Fruit fly (Drosophila melanogaster): ENCODE measurements around the gene CG13795.

The CG13795 gene

dm6 chr2L:7703534-7703933 lies 22.6 kb downstream of the CG13795 start:
- TF ChIP-seq brk (GFP tag; optimal IDR thresholded peaks at IDR 0.05) (no peak), N (GFP tag; optimal IDR thresholded peaks at IDR 0.05) (no peak), Mio (GFP tag; optimal IDR thresholded peaks at IDR 0.05) (no peak), HLH106 (tag; optimal IDR thresholded peaks at IDR 0.05) (peak; percentile 82), jim (GFP tag; optimal IDR thresholded peaks at IDR 0.05) (no peak), br (GFP tag; optimal IDR thresholded peaks at IDR 0.05) (peak; percentile 84), psq (GFP tag; optimal IDR thresholded peaks at IDR 0.05) (peak; percentile 67), woc (GFP tag; optimal IDR thresholded peaks at IDR 0.05) (peak; percentile 37), dmrt93B (GFP tag; optimal IDR thresholded peaks at IDR 0.05) (peak; percentile 61), Jra (GFP tag; optimal IDR thresholded peaks at IDR 0.05) (peak; percentile 34), Hr78 (GFP tag; optimal IDR thresholded peaks at IDR 0.05) (no peak), Vsx2 (GFP tag; optimal IDR thresholded peaks at IDR 0.05; ENCODE audit: partially characterized antibody) (no peak), fru (GFP tag; optimal IDR thresholded peaks at IDR 0.05) (peak; percentile 79), dsf (GFP tag; optimal IDR thresholded peaks at IDR 0.05; ENCODE audit: borderline replicate concordance) (no peak), sv (GFP tag; optimal IDR thresholded peaks at IDR 0.05) (no peak), usp (GFP tag; optimal IDR thresholded peaks at IDR 0.05) (no peak), Hnf4 (GFP tag; optimal IDR thresholded peaks at IDR 0.05) (peak; percentile 67), tai (GFP tag; optimal IDR thresholded peaks at IDR 0.05) (peak; percentile 75), lola (GFP tag; optimal IDR thresholded peaks at IDR 0.05) (no peak), Dif (GFP tag; optimal IDR thresholded peaks at IDR 0.05; ENCODE audit: partially characterized antibody) (no peak), CrebA (GFP tag; optimal IDR thresholded peaks at IDR 0.05; ENCODE audit: borderline replicate concordance) (no peak), ey (GFP tag; optimal IDR thresholded peaks at IDR 0.05) (peak; percentile 82), dl (GFP tag; optimal IDR thresholded peaks at IDR 0.05; ENCODE audit: insufficient read depth in 1 of 2, partially characterized antibody in 2 of 2) (no peak), sage (GFP tag; optimal IDR thresholded peaks at IDR 0.05) (no peak), OdsH (GFP tag; optimal IDR thresholded peaks at IDR 0.05) (peak; percentile 79), pan (optimal IDR thresholded peaks at IDR 0.05) (no peak), rgr (GFP tag; optimal IDR thresholded peaks at IDR 0.05) (peak; percentile 74), foxo (GFP tag; optimal IDR thresholded peaks at IDR 0.05) (peak in 1 of 2 experiments; percentile 79), Abd-B (GFP tag; optimal IDR thresholded peaks at IDR 0.05) (no peak), Rel (GFP tag; optimal IDR thresholded peaks at IDR 0.05) (no peak), Rel (tag; optimal IDR thresholded peaks at IDR 0.05) (no peak), Dfd (GFP tag; optimal IDR thresholded peaks at IDR 0.05) (no peak), GATAd (GFP tag; optimal IDR thresholded peaks at IDR 0.05) (no peak), Hr83 (GFP tag; optimal IDR thresholded peaks at IDR 0.05; ENCODE audit: poor library complexity, severe bottlenecking) (no peak), Myc (optimal IDR thresholded peaks at IDR 0.05) (no peak), Sp1 (GFP tag; optimal IDR thresholded peaks at IDR 0.05) (peak; percentile 77), h (GFP tag; optimal IDR thresholded peaks at IDR 0.05) (peak; percentile 77), CG9705 (GFP tag; optimal IDR thresholded peaks at IDR 0.05) (peak; percentile 42), CG32264 (GFP tag; optimal IDR thresholded peaks at IDR 0.05) (peak; percentile 30)

DNA sequence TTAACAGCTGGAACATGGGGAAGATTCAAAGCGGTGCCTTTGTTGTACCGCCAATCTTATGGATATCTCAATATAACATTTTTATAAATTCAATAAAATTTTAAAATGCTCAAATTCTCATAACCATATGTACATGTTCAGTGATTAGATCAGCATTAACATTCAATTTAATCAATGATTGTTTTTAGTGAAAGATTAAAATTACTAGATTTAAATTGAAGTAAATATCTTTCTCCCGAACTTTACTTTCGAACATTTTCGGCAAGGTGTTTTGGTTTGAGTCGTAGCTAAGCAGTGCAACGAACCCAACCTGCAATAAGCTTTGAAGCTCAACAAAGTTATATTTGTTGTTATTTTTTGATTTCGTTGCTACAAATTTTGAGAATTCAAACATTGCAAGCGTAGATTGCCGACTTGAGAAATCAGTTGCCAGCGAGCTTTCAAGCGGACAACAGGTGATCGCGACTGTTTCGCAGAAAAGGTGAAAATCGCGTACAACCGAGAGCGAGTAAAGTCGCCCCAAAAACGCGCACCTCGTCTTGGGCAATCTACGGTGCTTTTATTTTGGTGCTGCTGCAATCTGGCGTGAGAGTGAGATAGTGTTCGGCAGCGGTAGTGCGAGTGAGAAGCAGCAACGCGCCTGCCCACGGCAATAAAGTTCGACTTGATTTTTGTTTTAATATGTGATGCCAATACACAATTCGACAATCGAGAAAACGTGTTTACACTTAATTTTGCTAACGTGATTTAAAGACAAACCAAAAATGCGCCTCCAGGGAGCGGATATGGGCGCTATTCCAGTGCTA lies 23.5 kb downstream of the CG13795 start, which contains the start of gene Tep3:
Gene Tep3 (plus strand): TSS at position 423 of the 806 bp plus-strand sequence.
- no peak for TF ChIP-seq jim (GFP tag; optimal IDR thresholded peaks at IDR 0.05)
- TF ChIP-seq CrebA (GFP tag; optimal IDR thresholded peaks at IDR 0.05; ENCODE audit: borderline replicate concordance): peak; percentile 2
- no peak for TF ChIP-seq woc (GFP tag; optimal IDR thresholded peaks at IDR 0.05)
- TF ChIP-seq psq (GFP tag; optimal IDR thresholded peaks at IDR 0.05): peak; percentile 35
- TF ChIP-seq OdsH (GFP tag; optimal IDR thresholded peaks at IDR 0.05): no peak
- TF ChIP-seq foxo (GFP tag; optimal IDR thresholded peaks at IDR 0.05): peak in 1 of 2 experiments; percentile 42
- TF ChIP-seq Mio (GFP tag; optimal IDR thresholded peaks at IDR 0.05): no peak
- TF ChIP-seq usp (GFP tag; optimal IDR thresholded peaks at IDR 0.05): no peak
- peak; percentile 48 for TF ChIP-seq Myc (optimal IDR thresholded peaks at IDR 0.05)
- peak; percentile 43 for TF ChIP-seq rgr (GFP tag; optimal IDR thresholded peaks at IDR 0.05)
- no peak for TF ChIP-seq Dfd (GFP tag; optimal IDR thresholded peaks at IDR 0.05)
- no peak for TF ChIP-seq br (GFP tag; optimal IDR thresholded peaks at IDR 0.05)
- peak; percentile 34 for TF ChIP-seq sage (GFP tag; optimal IDR thresholded peaks at IDR 0.05)
- no peak for TF ChIP-seq GATAd (GFP tag; optimal IDR thresholded peaks at IDR 0.05)
- no peak for TF ChIP-seq lola (GFP tag; optimal IDR thresholded peaks at IDR 0.05)
- TF ChIP-seq fru (GFP tag; optimal IDR thresholded peaks at IDR 0.05): peak; percentile 90
- TF ChIP-seq dl (GFP tag; optimal IDR thresholded peaks at IDR 0.05; ENCODE audit: insufficient read depth in 1 of 2, partially characterized antibody in 2 of 2): no peak
- peak; percentile 5 for TF ChIP-seq brk (GFP tag; optimal IDR thresholded peaks at IDR 0.05)
- no peak for TF ChIP-seq dmrt93B (GFP tag; optimal IDR thresholded peaks at IDR 0.05)
- no peak for TF ChIP-seq Abd-B (GFP tag; optimal IDR thresholded peaks at IDR 0.05)
- peak; percentile 36 for TF ChIP-seq Hnf4 (GFP tag; optimal IDR thresholded peaks at IDR 0.05)
- no peak for TF ChIP-seq pan (optimal IDR thresholded peaks at IDR 0.05)
- peak; percentile 42 for TF ChIP-seq HLH106 (tag; optimal IDR thresholded peaks at IDR 0.05)
- no peak for TF ChIP-seq N (GFP tag; optimal IDR thresholded peaks at IDR 0.05)
- no peak for TF ChIP-seq Sp1 (GFP tag; optimal IDR thresholded peaks at IDR 0.05)
- TF ChIP-seq Vsx2 (GFP tag; optimal IDR thresholded peaks at IDR 0.05; ENCODE audit: partially characterized antibody): no peak
- TF ChIP-seq Dif (GFP tag; optimal IDR thresholded peaks at IDR 0.05; ENCODE audit: partially characterized antibody): peak; percentile 41
- TF ChIP-seq sv (GFP tag; optimal IDR thresholded peaks at IDR 0.05): peak; percentile 37
- TF ChIP-seq Hr83 (GFP tag; optimal IDR thresholded peaks at IDR 0.05; ENCODE audit: poor library complexity, severe bottlenecking): no peak
- no peak for TF ChIP-seq CG32264 (GFP tag; optimal IDR thresholded peaks at IDR 0.05)
- no peak for TF ChIP-seq CG9705 (GFP tag; optimal IDR thresholded peaks at IDR 0.05)
- TF ChIP-seq h (GFP tag; optimal IDR thresholded peaks at IDR 0.05): peak; percentile 42
- TF ChIP-seq Rel (GFP tag; optimal IDR thresholded peaks at IDR 0.05): no peak
- TF ChIP-seq Rel (tag; optimal IDR thresholded peaks at IDR 0.05): no peak
- no peak for TF ChIP-seq dsf (GFP tag; optimal IDR thresholded peaks at IDR 0.05; ENCODE audit: borderline replicate concordance)
- no peak for TF ChIP-seq Hr78 (GFP tag; optimal IDR thresholded peaks at IDR 0.05)
- TF ChIP-seq tai (GFP tag; optimal IDR thresholded peaks at IDR 0.05): peak; percentile 32
- peak; percentile 38 for TF ChIP-seq ey (GFP tag; optimal IDR thresholded peaks at IDR 0.05)
- no peak for TF ChIP-seq Jra (GFP tag; optimal IDR thresholded peaks at IDR 0.05)

Measured in whole organism, wandering third instar larva.